Worm (Caenorhabditis elegans): ENCODE data around the gene K10D11.7.

DNA sequence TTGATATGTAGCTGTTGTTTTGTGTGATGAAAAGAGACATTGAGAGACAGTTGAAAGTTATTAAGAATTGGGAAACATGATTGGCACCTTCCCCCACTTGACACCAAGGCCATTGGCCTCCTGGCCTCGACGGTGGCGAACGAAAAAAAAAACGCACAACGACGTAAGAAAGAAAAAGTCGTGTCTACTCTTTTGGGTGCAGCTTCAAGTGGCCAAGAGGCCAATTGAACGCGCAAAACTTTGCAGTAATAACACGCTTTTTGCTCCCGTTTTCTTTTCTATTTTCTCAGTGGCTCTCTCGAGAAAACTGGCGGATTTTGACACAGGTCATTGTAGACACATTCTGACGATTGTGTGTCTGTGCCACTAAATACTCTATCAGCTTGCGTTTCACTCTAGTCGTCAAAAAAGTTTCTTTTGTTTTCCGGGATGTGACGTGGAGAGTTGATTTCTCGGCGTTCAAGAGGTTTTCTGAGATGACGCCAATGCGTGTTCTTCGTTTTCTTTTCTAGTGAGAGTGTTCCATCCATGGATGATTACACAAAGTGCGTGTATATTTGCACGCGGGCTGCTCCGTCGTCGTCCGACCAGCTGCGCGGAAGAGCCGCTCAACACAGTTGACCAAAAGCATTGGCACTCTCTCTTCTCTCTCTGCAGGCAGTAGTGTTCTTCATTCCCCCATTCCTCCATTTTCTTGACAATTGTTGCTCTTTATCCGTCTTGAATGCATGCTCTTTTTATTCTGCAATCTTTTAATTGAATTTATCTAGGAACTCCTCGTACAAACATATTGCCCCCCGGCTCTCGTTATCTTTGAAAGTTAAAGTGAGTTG lies 34.9 kb upstream of the K10D11.7 start:
- TF ChIP-seq hmg-4 (GFP tag; optimal IDR thresholded peaks at IDR 0.05) = peak; percentile 43
- TF ChIP-seq ceh-36 (tag; optimal IDR thresholded peaks at IDR 0.05) = no peak
- no peak for TF ChIP-seq tbx-11 (GFP tag; IDR thresholded peaks at IDR 0.05)
- no peak for TF ChIP-seq ama-1 (optimal IDR thresholded peaks at IDR 0.05)
- no peak for TF ChIP-seq aly-1 (tag; optimal IDR thresholded peaks at IDR 0.05)
- no peak; the same call in 1 of the 2 replicates for TF ChIP-seq flt-1 (GFP tag; IDR thresholded peaks at IDR 0.05)
- no peak for TF ChIP-seq tra-4 (tag; optimal IDR thresholded peaks at IDR 0.05)

Measured in whole organism, early embryonic.